Worm (Caenorhabditis elegans) whole organism, L4 larva: ENCODE measurements around the gene fbxa-105.
A peak's percentile ranks its signal among the peaks of the same experiment; 100 is the strongest.

ENCODE experiments used
- F44E2.7 ChIP-seq: fragments of 200-800 bp; sonication (Bioruptor generic); IDR thresholded peaks from 2 replicates; pipeline ENCODE4 v2.1.2; 2022; ENCODE audit warnings: missing genetic modification characterization, missing compliant biosample characterization
- T20F7.1 ChIP-seq: fragments of 200-800 bp; sonication (Bioruptor generic); optimal IDR thresholded peaks from 2 replicates; lab custom pipeline; 2018; ENCODE audit warnings: mild to moderate bottlenecking, missing genetic modification characterization, missing compliant biosample characterization
- T26A8.4 ChIP-seq: fragments of 200-800 bp; sonication (Bioruptor generic); IDR thresholded peaks from 2 replicates; pipeline ENCODE4 v1.3.6; 2022; ENCODE audit warnings: missing genetic modification characterization, missing compliant biosample characterization
- Y105C5A.15 ChIP-seq: fragments of 200-800 bp; sonication (Bioruptor generic); IDR thresholded peaks from 2 replicates; pipeline ENCODE4 v1.3.6; 2022; ENCODE audit warnings: missing genetic modification characterization, missing compliant biosample characterization
- Y48G9A.11 ChIP-seq: fragments of 200-800 bp; sonication (Bioruptor generic); IDR thresholded peaks from 2 replicates; pipeline ENCODE4 v1.3.6; 2022; ENCODE audit warnings: missing genetic modification reagents, missing genetic modification characterization, missing compliant biosample characterization
- Y5F2A.4 ChIP-seq: fragments of 200-800 bp; sonication (Bioruptor generic); optimal IDR thresholded peaks from 2 replicates; lab custom pipeline; 2018; ENCODE audit warnings: mild to moderate bottlenecking, missing genetic modification characterization, missing compliant biosample characterization
- Y75B8A.6 ChIP-seq: fragments of 200-800 bp; sonication (Bioruptor generic); IDR thresholded peaks from 2 replicates; pipeline ENCODE4 v1.3.6; 2022; ENCODE audit warnings: missing genetic modification reagents, missing genetic modification characterization, missing compliant biosample characterization
- aha-1 ChIP-seq: fragments of 150-350 bp; peaks from one replicate; lab custom pipeline; 2014; ENCODE audit warnings: missing biosample characterization, missing genetic modification characterization
- arid-1 ChIP-seq: fragments of 200-800 bp; sonication (Bioruptor generic); conservative IDR thresholded peaks from 2 replicates; pipeline ENCODE4 v1.3.6; 2022; ENCODE audit warnings: missing genetic modification reagents, missing genetic modification characterization, missing compliant biosample characterization
- daf-16 ChIP-seq, 3 experiments: sonication (generic microtip); optimal IDR thresholded peaks; 2 replicates each; lab custom pipeline; 2016 to 2017; ENCODE audit warnings: missing genetic modification characterization in 3 of 3, missing genetic modification reagents in 3 of 3, mild to moderate bottlenecking in 2 of 3, missing compliant biosample characterization in 2 of 3, missing biosample characterization in 1 of 3, moderate library complexity in 1 of 3
- daf-8 ChIP-seq: fragments of 200-800 bp; sonication (Bioruptor generic); IDR thresholded peaks from 2 replicates; pipeline ENCODE4 v1.3.6; 2022; ENCODE audit warnings: missing genetic modification characterization, missing compliant biosample characterization
- dmd-6 ChIP-seq: fragments of 200-800 bp; sonication (Bioruptor generic); IDR thresholded peaks from 2 replicates; pipeline ENCODE4 v1.3.6; 2022; ENCODE audit warnings: missing genetic modification reagents, missing genetic modification characterization, missing compliant biosample characterization
- dmd-8 ChIP-seq: fragments of 200-800 bp; sonication (Bioruptor generic); IDR thresholded peaks from 2 replicates; pipeline ENCODE4 v1.3.6; 2022; ENCODE audit warnings: missing genetic modification characterization, missing compliant biosample characterization
- duxl-1 ChIP-seq: sonication (generic microtip); optimal IDR thresholded peaks from 2 replicates; lab custom pipeline; 2016; ENCODE audit warnings: mild to moderate bottlenecking, missing genetic modification characterization, moderate library complexity, missing compliant biosample characterization; ENCODE audit not compliant: poor library complexity
- dve-1 ChIP-seq: sonication (generic microtip); optimal IDR thresholded peaks from 2 replicates; lab custom pipeline; 2017; ENCODE audit warnings: antibody characterized with exemption, mild to moderate bottlenecking, missing genetic modification characterization, missing compliant biosample characterization; ENCODE audit not compliant: insufficient read depth
- egl-43 ChIP-seq: fragments of 200-800 bp; sonication (Bioruptor generic); IDR thresholded peaks from 2 replicates; pipeline ENCODE4 v1.3.6; 2022; ENCODE audit warnings: missing genetic modification reagents, missing genetic modification characterization, missing compliant biosample characterization
- fkh-10 ChIP-seq: fragments of 150-350 bp; optimal IDR thresholded peaks from 2 replicates; lab custom pipeline; 2014; ENCODE audit warnings: missing biosample characterization, missing genetic modification reagents, missing genetic modification characterization
- gei-8 ChIP-seq: fragments of 200-800 bp; sonication (Bioruptor generic); optimal IDR thresholded peaks from 2 replicates; lab custom pipeline; 2018; ENCODE audit warnings: mild to moderate bottlenecking, missing genetic modification characterization, missing compliant biosample characterization
- hif-1 ChIP-seq, 2 experiments: sonication (generic microtip); optimal IDR thresholded peaks; 2 replicates each; lab custom pipeline; 2016 to 2017; ENCODE audit warnings: missing compliant biosample characterization in 2 of 2, missing genetic modification characterization in 2 of 2, missing genetic modification reagents in 2 of 2, missing genotype in 2 of 2, mild to moderate bottlenecking in 1 of 2
- hlh-11 ChIP-seq: fragments of 200-800 bp; sonication (Bioruptor generic); optimal IDR thresholded peaks from 2 replicates; lab custom pipeline; 2018; ENCODE audit warnings: mild to moderate bottlenecking, missing genetic modification characterization, missing compliant biosample characterization
- hlh-30 ChIP-seq: sonication (generic microtip); optimal IDR thresholded peaks from 2 replicates; lab custom pipeline; 2017; ENCODE audit warnings: antibody characterized with exemption, mild to moderate bottlenecking, missing genetic modification characterization, missing compliant biosample characterization; ENCODE audit not compliant: insufficient read depth
- lim-7 ChIP-seq: fragments of 200-800 bp; sonication (Bioruptor generic); IDR thresholded peaks from 2 replicates; pipeline ENCODE4 v1.3.6; 2022; ENCODE audit warnings: missing genetic modification characterization, missing compliant biosample characterization
- lin-1 ChIP-seq: fragments of 200-800 bp; sonication (Bioruptor generic); IDR thresholded peaks from 2 replicates; pipeline ENCODE4 v1.3.6; 2022; ENCODE audit warnings: missing genetic modification reagents, missing genetic modification characterization, missing compliant biosample characterization
- lin-38 ChIP-seq: fragments of 200-800 bp; sonication (Bioruptor generic); IDR thresholded peaks from 2 replicates; pipeline ENCODE4 v1.3.6; 2022; ENCODE audit warnings: missing genetic modification reagents, missing genetic modification characterization, missing compliant biosample characterization
- lsy-2 ChIP-seq, 2 experiments: fragments of 150-350 bp in 1 of 2; sonication (generic microtip) in 1 of 2; optimal IDR thresholded peaks; 2 replicates each; lab custom pipeline; 2014 to 2017; ENCODE audit warnings: missing biosample characterization in 2 of 2, missing genetic modification characterization in 2 of 2
- madf-5 ChIP-seq, 2 experiments: fragments of 200-800 bp; sonication (Bioruptor generic); IDR thresholded peaks; 2 replicates each; pipeline ENCODE4 v1.3.6; 2022; ENCODE audit warnings: missing compliant biosample characterization in 2 of 2, missing genetic modification characterization in 2 of 2
- mdt-29 ChIP-seq: fragments of 200-800 bp; sonication (Bioruptor generic); IDR thresholded peaks from 2 replicates; pipeline ENCODE4 v1.3.6; 2022; ENCODE audit warnings: missing genetic modification reagents, missing genetic modification characterization, missing compliant biosample characterization
- mxl-2 ChIP-seq: fragments of 200-800 bp; sonication (Bioruptor generic); conservative IDR thresholded peaks from 2 replicates; pipeline ENCODE4 v1.3.6; 2022; ENCODE audit warnings: missing genetic modification reagents, missing genetic modification characterization, missing compliant biosample characterization
- nhr-10 ChIP-seq: fragments of 150-350 bp; optimal IDR thresholded peaks from 2 replicates; lab custom pipeline; 2014; ENCODE audit warnings: missing biosample characterization, missing genetic modification characterization
- nhr-102 ChIP-seq: sonication (generic microtip); optimal IDR thresholded peaks from 2 replicates; lab custom pipeline; 2016; ENCODE audit warnings: mild to moderate bottlenecking, missing genetic modification characterization, moderate library complexity, missing compliant biosample characterization
- nhr-11 ChIP-seq: fragments of 150-350 bp; optimal IDR thresholded peaks from 2 replicates; lab custom pipeline; 2014; ENCODE audit warnings: missing biosample characterization, missing genetic modification characterization
- nhr-25 ChIP-seq: sonication (generic microtip); optimal IDR thresholded peaks from 2 replicates; lab custom pipeline; 2017; ENCODE audit warnings: missing genetic modification characterization, mild to moderate bottlenecking, missing compliant biosample characterization, antibody characterized with exemption, moderate library complexity, borderline replicate concordance; ENCODE audit not compliant: insufficient read depth
- nhr-48 ChIP-seq: sonication (generic microtip); optimal IDR thresholded peaks from 2 replicates; lab custom pipeline; 2016; ENCODE audit warnings: mild to moderate bottlenecking, missing genetic modification characterization, missing compliant biosample characterization
- nhr-76 ChIP-seq: fragments of 150-350 bp; optimal IDR thresholded peaks from 2 replicates; lab custom pipeline; 2014; ENCODE audit warnings: missing biosample characterization, missing genetic modification characterization
- rbr-2 ChIP-seq: sonication (generic microtip); optimal IDR thresholded peaks from 2 replicates; lab custom pipeline; 2016; ENCODE audit warnings: missing genotype, missing genetic modification characterization, missing compliant biosample characterization
- snpc-1.2 ChIP-seq: fragments of 200-800 bp; sonication (Bioruptor generic); IDR thresholded peaks from 2 replicates; pipeline ENCODE4 v1.3.6; 2022; ENCODE audit warnings: missing genetic modification reagents, missing genetic modification characterization, missing compliant biosample characterization
- spr-1 ChIP-seq: sonication (generic microtip); optimal IDR thresholded peaks from 2 replicates; lab custom pipeline; 2016; ENCODE audit warnings: mild to moderate bottlenecking, missing genetic modification characterization, missing compliant biosample characterization
- spr-3 ChIP-seq: fragments of 200-800 bp; sonication (Bioruptor generic); optimal IDR thresholded peaks from 2 replicates; lab custom pipeline; 2018; ENCODE audit warnings: mild to moderate bottlenecking, missing genetic modification characterization, missing compliant biosample characterization
- tag-97 ChIP-seq: fragments of 200-800 bp; sonication (Bioruptor generic); IDR thresholded peaks from 2 replicates; pipeline ENCODE4 v1.3.6; 2022; ENCODE audit warnings: missing genetic modification characterization, missing compliant biosample characterization
- tra-1 ChIP-seq: fragments of 200-800 bp; sonication (Bioruptor generic); IDR thresholded peaks from 2 replicates; pipeline ENCODE4 v1.3.6; 2022; ENCODE audit warnings: missing genetic modification reagents, missing genetic modification characterization, missing compliant biosample characterization
- unc-39 ChIP-seq: sonication (generic microtip); optimal IDR thresholded peaks from 2 replicates; lab custom pipeline; 2017; ENCODE audit warnings: missing biosample characterization, missing genetic modification characterization
- unc-62 ChIP-seq, 3 experiments: fragments of 150-350 bp in 1 of 3; sonication (generic microtip); optimal IDR thresholded peaks in 2 of 3; peaks in 1 of 3; 1 replicate in 1 of 3; 2 replicates in 2 of 3; lab custom pipeline; 2014 to 2017; ENCODE audit warnings: missing biosample characterization in 3 of 3, missing genetic modification characterization in 3 of 3, missing genetic modification reagents in 3 of 3, missing genotype in 1 of 3
- zfp-3 ChIP-seq: fragments of 200-800 bp; sonication (Bioruptor generic); conservative IDR thresholded peaks from 2 replicates; pipeline ENCODE4 v1.3.6; 2022; ENCODE audit warnings: missing genetic modification reagents, missing genetic modification characterization, missing compliant biosample characterization

The fbxa-105 gene

ce11 chrV:7434805-7435363, 43.1 kb upstream of the fbxa-105 start (continued):
- TF ChIP-seq mxl-2 (GFP tag; lab: Robert Waterston, UW) = peak; percentile 39; the same call in 1 of the 2 replicates
- TF ChIP-seq hif-1 (tag; optimal IDR thresholded peaks at IDR 0.05; lab: Kevin White, UChicago) = peak in 1 of 2 experiments; percentile 10
- no peak for TF ChIP-seq rbr-2
- peak; percentile 32 for TF ChIP-seq nhr-11 (tag; lab: Kevin White, UChicago)
- TF ChIP-seq nhr-25 (tag; lab: Kevin White, UChicago) = no peak
- no peak for TF ChIP-seq daf-16 (GFP tag; optimal IDR thresholded peaks at IDR 0.05; lab: Kevin White, UChicago)
- peak; percentile 62 for TF ChIP-seq daf-16 (tag; optimal IDR thresholded peaks at IDR 0.05; lab: Kevin White, UChicago)
- TF ChIP-seq zfp-3 (GFP tag; lab: Robert Waterston, UW) = 0 out of 2 replicates have a peak, but pooled peaks have one; percentile 28
- TF ChIP-seq mdt-29 (GFP tag; lab: Robert Waterston, UW) = no peak
- TF ChIP-seq nhr-76 (tag; lab: Kevin White, UChicago) = no peak
- no peak for TF ChIP-seq nhr-10 (tag; lab: Kevin White, UChicago)
- TF ChIP-seq dmd-8 (GFP tag; lab: Robert Waterston, UW) = no peak
- TF ChIP-seq hlh-11 (tag; lab: Kevin White, UChicago) = peak; percentile 79
- TF ChIP-seq tag-97 (GFP tag; lab: Robert Waterston, UW) = no peak
- peak; percentile 87 for TF ChIP-seq hlh-30
- peak in 1 of 2 experiments; percentile 78 for TF ChIP-seq unc-62 (GFP tag; optimal IDR thresholded peaks at IDR 0.05 in 1 of 2; lab: Kevin White, UChicago)
- TF ChIP-seq unc-62 (tag; optimal IDR thresholded peaks at IDR 0.05; lab: Kevin White, UChicago) = no peak

DNA sequence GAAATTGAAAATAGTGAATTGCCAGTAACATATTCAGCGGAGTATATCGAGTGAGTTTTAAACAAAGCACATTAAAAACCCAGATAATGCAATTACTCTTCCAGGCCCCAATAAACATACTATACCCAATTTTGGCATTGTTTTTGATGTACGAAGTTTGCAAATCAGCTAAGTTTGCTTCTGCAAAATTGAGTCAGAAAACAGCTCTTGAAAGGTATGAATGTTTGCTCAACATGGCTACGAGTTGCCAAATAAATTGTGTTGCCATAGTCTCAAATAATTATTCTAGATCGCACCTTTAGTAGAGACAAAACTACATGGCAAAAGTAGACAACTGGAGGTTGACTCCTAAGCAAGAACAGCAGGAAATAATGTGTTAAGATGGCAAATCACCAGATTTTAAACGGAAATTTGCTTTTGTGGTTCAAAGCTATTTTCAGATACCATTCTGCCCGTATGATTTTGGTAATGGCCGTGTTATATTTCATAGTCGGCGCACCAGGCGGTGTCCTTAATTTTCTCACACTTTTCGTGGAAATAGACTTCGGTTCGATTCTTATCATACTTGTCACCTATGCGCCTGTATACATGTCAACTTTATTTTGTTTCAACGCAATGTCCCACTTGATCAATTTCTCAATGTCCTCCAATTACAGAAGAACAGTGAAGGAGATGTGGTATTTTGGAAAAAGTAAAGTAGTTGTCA, 40.8 kb upstream of the fbxa-105 start:
- TF ChIP-seq lin-1 (GFP tag; lab: Robert Waterston, UW) (peak; percentile 58; the same call in 1 of the 2 replicates), T26A8.4 (peak; percentile 61; the same call in 1 of the 2 replicates), Y5F2A.4 (GFP tag; lab: Kevin White, UChicago) (peak; percentile 29), lsy-2 (tag; optimal IDR thresholded peaks at IDR 0.05; lab: Kevin White, UChicago) (peak in 1 of 2 experiments; percentile 7), gei-8 (GFP tag; lab: Kevin White, UChicago) (no peak), unc-39 (no peak), madf-5 (GFP tag; IDR thresholded peaks at IDR 0.05; lab: Robert Waterston, UW) (peak; percentile 9 to 66; a peak in 1 of 4 replicates), daf-16 (GFP tag; optimal IDR thresholded peaks at IDR 0.05; lab: Kevin White, UChicago) (peak in 1 of 2 experiments; percentile 27), daf-16 (tag; optimal IDR thresholded peaks at IDR 0.05; lab: Kevin White, UChicago) (peak; percentile 37), lim-7 (GFP tag; lab: Robert Waterston, UW) (0 out of 2 replicates have a peak, but pooled peaks have one; percentile 42), nhr-102 (tag; lab: Kevin White, UChicago) (peak; percentile 68), daf-8 (GFP tag; lab: Robert Waterston, UW) (0 out of 2 replicates have a peak, but pooled peaks have one; percentile 50), snpc-1.2 (GFP tag; lab: Robert Waterston, UW) (no peak; the same call in 1 of the 2 replicates), Y105C5A.15 (GFP tag; lab: Robert Waterston, UW) (0 out of 2 replicates have a peak, but pooled peaks have one; percentile 2), egl-43 (peak; percentile 14; the same call in 1 of the 2 replicates), dve-1 (tag; lab: Kevin White, UChicago) (peak; percentile 69), spr-1 (peak; percentile 40), dmd-6 (peak; percentile 25), T20F7.1 (GFP tag; lab: Kevin White, UChicago) (peak; percentile 22), F44E2.7 (GFP tag; lab: Robert Waterston, UW) (no peak), fkh-10 (GFP tag; lab: Kevin White, UChicago) (no peak), lin-38 (GFP tag; lab: Robert Waterston, UW) (peak; percentile 47), Y48G9A.11 (peak; percentile 38; the same call in 1 of the 2 replicates), aha-1 (tag; lab: Kevin White, UChicago) (peak; percentile 90), dmd-8 (GFP tag; lab: Robert Waterston, UW) (no peak), tra-1 (peak; percentile 62), spr-3 (peak; percentile 39), duxl-1 (tag; lab: Kevin White, UChicago) (peak; percentile 35), hlh-11 (tag; lab: Kevin White, UChicago) (peak; percentile 63), arid-1 (peak; percentile 46; the same call in 1 of the 2 replicates), nhr-48 (peak; percentile 32), Y75B8A.6 (GFP tag; lab: Robert Waterston, UW) (0 out of 2 replicates have a peak, but pooled peaks have one; percentile 27), mdt-29 (GFP tag; lab: Robert Waterston, UW) (0 out of 2 replicates have a peak, but pooled peaks have one; percentile 6)
